Fruit fly (Drosophila melanogaster): ENCODE data around the gene CG12728.
A peak's percentile ranks its signal among the peaks of the same experiment; 100 is the strongest.
"Not testable (repeated sequence)": the region's sequence is repeated elsewhere in the genome, so short reads cannot be mapped to it uniquely, and the experiment has no call there.

The CG12728 gene

DNA sequence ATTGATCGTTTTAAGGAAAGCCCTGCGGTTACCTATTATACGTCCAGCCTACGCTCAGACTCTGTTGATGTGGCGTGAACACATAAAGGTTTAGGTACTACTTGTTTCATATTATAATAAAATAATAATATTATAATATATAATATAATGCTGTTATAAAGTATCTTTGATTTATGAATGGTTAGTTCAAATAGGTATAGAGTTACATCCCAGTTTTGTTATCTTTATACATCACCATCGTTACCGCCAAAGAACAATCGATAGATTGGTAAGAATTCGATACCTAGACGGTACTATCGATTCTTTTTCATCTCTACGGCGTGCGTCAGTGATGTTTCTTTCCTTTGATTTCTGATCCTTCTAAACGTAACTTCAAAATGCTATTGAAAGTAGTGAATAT lies at the start of gene CG12728:
TSS of gene CG12728 (plus strand) at position 301 of the 400 bp plus-strand sequence.
- not testable (repeated sequence) for TF ChIP-seq CG8478 (optimal IDR thresholded peaks at IDR 0.05); EcR (GFP tag; optimal IDR thresholded peaks at IDR 0.05); usp (GFP tag; optimal IDR thresholded peaks at IDR 0.05)

- no peak for TF ChIP-seq pan (optimal IDR thresholded peaks at IDR 0.05)
- no peak for TF ChIP-seq EcR (GFP tag; optimal IDR thresholded peaks at IDR 0.05)
- no peak for TF ChIP-seq CG8478 (optimal IDR thresholded peaks at IDR 0.05)
- TF ChIP-seq psq (optimal IDR thresholded peaks at IDR 0.05): no peak
- no peak for TF ChIP-seq usp (GFP tag; optimal IDR thresholded peaks at IDR 0.05)
- TF ChIP-seq Dll (optimal IDR thresholded peaks at IDR 0.05): no peak
Measured at dm6 chrX:5893165-5893564, 49.2 kb upstream of the CG12728 start.

dm6 chrX:5894529-5895487 lies 47.6 kb upstream of the CG12728 start:
- TF ChIP-seq CG8478 (optimal IDR thresholded peaks at IDR 0.05) (no peak), psq (optimal IDR thresholded peaks at IDR 0.05) (no peak), EcR (GFP tag; optimal IDR thresholded peaks at IDR 0.05) (no peak), Dll (optimal IDR thresholded peaks at IDR 0.05) (no peak), usp (GFP tag; optimal IDR thresholded peaks at IDR 0.05) (no peak), pan (optimal IDR thresholded peaks at IDR 0.05) (no peak)

- TF ChIP-seq EcR (GFP tag; optimal IDR thresholded peaks at IDR 0.05): no peak
- TF ChIP-seq Dll (optimal IDR thresholded peaks at IDR 0.05): no peak
- no peak for TF ChIP-seq usp (GFP tag; optimal IDR thresholded peaks at IDR 0.05)
- no peak for TF ChIP-seq CG8478 (optimal IDR thresholded peaks at IDR 0.05)
- no peak for TF ChIP-seq psq (optimal IDR thresholded peaks at IDR 0.05)
- no peak for TF ChIP-seq pan (optimal IDR thresholded peaks at IDR 0.05)
Measured at dm6 chrX:5895821-5896550, 46.4 kb upstream of the CG12728 start.

DNA sequence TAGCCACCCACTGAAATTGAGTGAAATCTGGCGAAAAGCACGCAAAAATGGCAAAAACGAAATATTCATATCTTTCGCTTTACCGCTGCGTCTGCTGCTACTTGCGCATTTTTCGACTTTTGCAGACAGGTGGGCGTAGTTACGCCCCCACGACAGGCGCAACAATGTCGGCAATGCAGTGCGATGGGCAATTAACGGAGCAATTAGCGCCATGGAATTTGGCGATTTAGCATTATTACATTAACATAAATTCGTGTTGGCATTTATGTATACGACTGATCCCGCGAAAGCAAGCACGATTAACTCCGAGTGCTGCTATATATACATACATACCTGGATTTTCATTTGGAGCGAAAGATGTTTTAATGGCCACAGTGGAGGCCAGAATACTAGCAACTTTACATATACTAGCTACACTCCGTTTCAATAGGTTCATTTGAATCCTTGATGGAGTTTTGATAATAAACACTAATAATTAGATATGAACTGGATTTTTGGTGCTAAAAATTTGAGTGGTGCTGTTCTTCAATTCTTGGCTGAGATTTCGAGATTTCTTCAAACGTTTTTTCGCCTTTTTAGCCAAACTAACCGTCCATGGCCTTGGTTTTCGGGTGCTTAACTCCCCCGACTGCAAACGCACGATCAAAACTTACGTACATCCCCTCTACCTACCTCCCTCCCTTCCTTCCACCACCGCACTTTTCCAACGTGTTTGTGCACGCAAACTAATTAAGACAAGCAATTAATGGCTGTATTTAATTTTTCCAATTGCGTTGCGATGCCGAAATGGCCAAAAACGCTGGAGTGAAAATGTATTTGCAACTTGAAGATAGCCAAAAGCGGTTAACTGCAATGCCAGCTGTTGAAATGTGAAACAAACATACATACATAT lies 45.4 kb upstream of the CG12728 start:
- no peak for TF ChIP-seq psq (optimal IDR thresholded peaks at IDR 0.05)
- no peak for TF ChIP-seq pan (optimal IDR thresholded peaks at IDR 0.05)
- no peak for TF ChIP-seq CG8478 (optimal IDR thresholded peaks at IDR 0.05)
- no peak for TF ChIP-seq EcR (GFP tag; optimal IDR thresholded peaks at IDR 0.05)
- TF ChIP-seq usp (GFP tag; optimal IDR thresholded peaks at IDR 0.05): no peak
- TF ChIP-seq Dll (optimal IDR thresholded peaks at IDR 0.05): no peak

dm6 chrX:5899241-5900145 lies 42.9 kb upstream of the CG12728 start:
- TF ChIP-seq pan (optimal IDR thresholded peaks at IDR 0.05): no peak
- TF ChIP-seq CG8478 (optimal IDR thresholded peaks at IDR 0.05): peak; percentile 12
- TF ChIP-seq Dll (optimal IDR thresholded peaks at IDR 0.05): peak; percentile 38

- TF ChIP-seq EcR (GFP tag; optimal IDR thresholded peaks at IDR 0.05): no peak
- no peak for TF ChIP-seq usp (GFP tag; optimal IDR thresholded peaks at IDR 0.05)
Measured at dm6 chrX:5900146-5901093, 42.0 kb upstream of the CG12728 start, which contains the start of gene Act5C. Act5C (plus strand) TSS chrX:5900861.

- TF ChIP-seq CG8478 (optimal IDR thresholded peaks at IDR 0.05): peak; percentile 68
- TF ChIP-seq EcR (GFP tag; optimal IDR thresholded peaks at IDR 0.05): no peak
- peak; percentile 81 for TF ChIP-seq Dll (optimal IDR thresholded peaks at IDR 0.05)
Measured at dm6 chrX:5901628-5902213, 40.7 kb upstream of the CG12728 start.

DNA sequence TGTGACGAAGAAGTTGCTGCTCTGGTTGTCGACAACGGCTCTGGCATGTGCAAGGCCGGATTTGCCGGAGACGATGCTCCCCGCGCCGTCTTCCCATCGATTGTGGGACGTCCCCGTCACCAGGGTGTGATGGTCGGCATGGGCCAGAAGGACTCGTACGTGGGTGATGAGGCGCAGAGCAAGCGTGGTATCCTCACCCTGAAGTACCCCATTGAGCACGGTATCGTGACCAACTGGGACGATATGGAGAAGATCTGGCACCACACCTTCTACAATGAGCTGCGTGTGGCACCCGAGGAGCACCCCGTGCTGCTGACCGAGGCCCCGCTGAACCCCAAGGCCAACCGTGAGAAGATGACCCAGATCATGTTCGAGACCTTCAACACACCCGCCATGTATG lies 39.7 kb upstream of the CG12728 start:
- TF ChIP-seq Dll (optimal IDR thresholded peaks at IDR 0.05) (no peak), EcR (GFP tag; optimal IDR thresholded peaks at IDR 0.05) (no peak), CG8478 (optimal IDR thresholded peaks at IDR 0.05) (no peak), pan (optimal IDR thresholded peaks at IDR 0.05) (no peak), psq (optimal IDR thresholded peaks at IDR 0.05) (no peak), usp (GFP tag; optimal IDR thresholded peaks at IDR 0.05) (no peak)
